Fruit fly (Drosophila melanogaster) whole organism, adult: ENCODE measurements around the gene CG42692.

ENCODE experiments used
- CG11617 ChIP-seq: fragments of 200-800 bp; sonication (Bioruptor generic); optimal IDR thresholded peaks from 2 replicates; lab custom pipeline; 2017; ENCODE audit warnings: mild to moderate bottlenecking, missing biosample characterization, missing genetic modification reagents, missing genetic modification characterization
- CG12768 ChIP-seq: fragments of 200-800 bp; sonication (Bioruptor generic); optimal IDR thresholded peaks from 2 replicates; lab custom pipeline; 2017; ENCODE audit warnings: missing biosample characterization, missing genetic modification characterization, mild to moderate bottlenecking, moderate library complexity, missing genetic modification reagents
- CG14711 ChIP-seq: fragments of 200-800 bp; sonication (Bioruptor generic); optimal IDR thresholded peaks from 2 replicates; lab custom pipeline; 2018; ENCODE audit warnings: missing biosample characterization, mild to moderate bottlenecking, missing genetic modification characterization, moderate library complexity
- CG33017 ChIP-seq: fragments of 200-800 bp; sonication (Bioruptor generic); optimal IDR thresholded peaks from 2 replicates; lab custom pipeline; 2018; ENCODE audit warnings: missing biosample characterization, mild to moderate bottlenecking, missing genetic modification characterization, moderate library complexity
- CG7045 ChIP-seq: fragments of 200-800 bp; sonication (Bioruptor generic); optimal IDR thresholded peaks from 2 replicates; lab custom pipeline; 2017; ENCODE audit warnings: missing biosample characterization, mild to moderate bottlenecking, missing genetic modification characterization
- CG7101 ChIP-seq: fragments of 200-800 bp; sonication (Bioruptor generic); optimal IDR thresholded peaks from 2 replicates; lab custom pipeline; 2018; ENCODE audit warnings: missing biosample characterization, mild to moderate bottlenecking, missing genetic modification characterization, moderate library complexity
- Clk ChIP-seq: fragments of 200-800 bp; sonication (Bioruptor generic); optimal IDR thresholded peaks from 2 replicates; lab custom pipeline; 2017; ENCODE audit warnings: missing biosample characterization, missing genetic modification characterization
- Hr96 ChIP-seq: fragments of 200-800 bp; sonication (Bioruptor generic); optimal IDR thresholded peaks from 2 replicates; lab custom pipeline; 2016; ENCODE audit warnings: missing biosample characterization, missing genetic modification characterization
- toe ChIP-seq: fragments of 200-800 bp; sonication (Bioruptor generic); optimal IDR thresholded peaks from 2 replicates; lab custom pipeline; 2016; ENCODE audit warnings: missing biosample characterization, missing genetic modification characterization

dm6 chr2L:13969876-13970275 lies 38.0 kb upstream of the CG42692 start, which contains the start of the genes NimB4 and NimB5:
- TF ChIP-seq CG12768 (GFP tag; lab: Kevin White, UChicago) (no peak), CG14711 (no peak), Clk (no peak), CG7045 (no peak), toe (GFP tag; lab: Kevin White, UChicago) (no peak), CG7101 (tag; lab: Kevin White, UChicago) (no peak), Hr96 (no peak), CG11617 (GFP tag; lab: Kevin White, UChicago) (no peak), CG33017 (tag; lab: Kevin White, UChicago) (no peak)
